Worm (Caenorhabditis elegans) whole organism, L3 larva: ENCODE data around the gene F46H6.5.

Experiments
- ZK546.5 ChIP-seq: sonication (generic microtip); optimal IDR thresholded peaks from 2 replicates; lab custom pipeline; 2017; ENCODE audit warnings: missing biosample characterization, missing genetic modification characterization
- ceh-82 ChIP-seq: fragments of 150-350 bp; optimal IDR thresholded peaks from 2 replicates; lab custom pipeline; 2014; ENCODE audit warnings: missing biosample characterization, missing genetic modification characterization
- fkh-10 ChIP-seq: sonication (generic microtip); optimal IDR thresholded peaks from 2 replicates; lab custom pipeline; 2017; ENCODE audit warnings: missing biosample characterization, missing genetic modification reagents, missing genetic modification characterization
- mdl-1 ChIP-seq: fragments of 150-350 bp; optimal IDR thresholded peaks from 2 replicates; lab custom pipeline; 2014; ENCODE audit warnings: missing biosample characterization, missing genetic modification characterization
- nhr-12 ChIP-seq: fragments of 150-350 bp; optimal IDR thresholded peaks from 2 replicates; lab custom pipeline; 2014; ENCODE audit warnings: missing biosample characterization, missing genetic modification characterization
- snpc-4 ChIP-seq: fragments of 150-350 bp; optimal IDR thresholded peaks from 2 replicates; lab custom pipeline; 2014; ENCODE audit warnings: missing biosample characterization, missing genetic modification characterization
- tbx-2 ChIP-seq: sonication (generic microtip); optimal IDR thresholded peaks from 2 replicates; lab custom pipeline; 2016; ENCODE audit warnings: mild to moderate bottlenecking, missing genetic modification characterization, missing compliant biosample characterization
- unc-62 ChIP-seq: fragments of 150-350 bp; sonication (generic microtip); optimal IDR thresholded peaks from 4 replicates; lab custom pipeline; 2014; ENCODE audit warnings: missing biosample characterization, missing genetic modification reagents, missing genetic modification characterization
- ztf-11 ChIP-seq: fragments of 150-350 bp; optimal IDR thresholded peaks from 2 replicates; lab custom pipeline; 2014; ENCODE audit warnings: missing biosample characterization, missing genetic modification characterization

DNA sequence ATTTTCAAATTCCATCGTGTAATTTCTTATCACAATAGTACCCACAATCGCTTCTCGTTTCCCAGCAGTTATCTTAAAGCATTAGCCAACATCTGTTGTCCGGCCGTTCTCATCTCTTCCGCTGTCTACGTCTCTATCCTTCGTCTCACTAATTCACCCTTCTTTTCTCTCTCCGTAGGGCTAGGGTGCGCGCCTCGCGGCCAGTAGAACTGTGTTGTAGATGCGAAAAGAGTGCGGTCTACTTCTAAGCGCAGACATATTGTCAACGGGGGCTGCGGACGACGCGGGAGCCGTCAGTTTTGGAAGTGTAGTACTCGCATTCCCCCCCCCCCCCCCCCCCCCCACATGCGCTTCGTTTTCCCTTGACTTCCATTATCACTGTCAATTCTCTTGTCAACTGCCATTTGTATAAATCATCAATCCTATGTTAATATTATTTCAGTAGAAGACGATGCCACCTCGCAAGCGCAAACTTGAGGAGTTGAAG, 21.7 kb upstream of the F46H6.5 start, which contains the start of gene spr-3:
- TF ChIP-seq fkh-10 (no peak), ZK546.5 (tag; lab: Kevin White, UChicago) (no peak), unc-62 (GFP tag; lab: Kevin White, UChicago) (no peak), ztf-11 (tag; lab: Kevin White, UChicago) (no peak), nhr-12 (no peak), ceh-82 (tag; lab: Kevin White, UChicago) (no peak), snpc-4 (tag; lab: Kevin White, UChicago) (peak; percentile 45), mdl-1 (tag; lab: Kevin White, UChicago) (no peak), tbx-2 (tag; lab: Kevin White, UChicago) (no peak)
